Fruit fly (Drosophila melanogaster) whole organism, embryonic: ENCODE results near the gene CG15547.

Experiments
- CG10274 ChIP-seq: fragments of 200-800 bp; sonication (Bioruptor generic); optimal IDR thresholded peaks from 3 replicates; lab custom pipeline; 2017; ENCODE audit warnings: missing biosample characterization, mild to moderate bottlenecking, missing genetic modification characterization
- CG10431 ChIP-seq: fragments of 200-800 bp; sonication (Bioruptor generic); optimal IDR thresholded peaks from 3 replicates; lab custom pipeline; 2018; ENCODE audit warnings: missing biosample characterization, mild to moderate bottlenecking, missing genetic modification characterization
- CG10565 ChIP-seq: fragments of 200-800 bp; sonication (Bioruptor generic); optimal IDR thresholded peaks from 3 replicates; lab custom pipeline; 2016; ENCODE audit warnings: missing biosample characterization, mild to moderate bottlenecking, missing genetic modification characterization
- CG11560 ChIP-seq: fragments of 200-800 bp; sonication (Bioruptor generic); IDR thresholded peaks from 3 replicates; pipeline ENCODE4 v1.3.6; 2022; ENCODE audit warnings: missing biosample characterization, missing genetic modification characterization
- CG12071 ChIP-seq: fragments of 200-800 bp; sonication (Bioruptor generic); optimal IDR thresholded peaks from 3 replicates; lab custom pipeline; 2018; ENCODE audit warnings: missing biosample characterization, mild to moderate bottlenecking, missing genetic modification characterization
- CG12942 ChIP-seq: fragments of 200-800 bp; sonication (Bioruptor generic); optimal IDR thresholded peaks from 3 replicates; lab custom pipeline; 2016; ENCODE audit warnings: missing biosample characterization, missing genetic modification characterization
- CG1602 ChIP-seq: fragments of 200-800 bp; sonication (Bioruptor generic); optimal IDR thresholded peaks from 3 replicates; lab custom pipeline; 2016; ENCODE audit warnings: missing biosample characterization, missing genetic modification characterization
- CG17186 ChIP-seq: fragments of 200-800 bp; sonication (Bioruptor generic); optimal IDR thresholded peaks from 3 replicates; lab custom pipeline; 2017; ENCODE audit warnings: missing biosample characterization, missing genetic modification reagents, missing genetic modification characterization
- CG2120 ChIP-seq: fragments of 200-800 bp; sonication (Bioruptor generic); optimal IDR thresholded peaks from 3 replicates; lab custom pipeline; 2016; ENCODE audit warnings: missing biosample characterization, missing genetic modification characterization
- CG2889 ChIP-seq: fragments of 200-800 bp; sonication (Bioruptor generic); IDR thresholded peaks from 3 replicates; pipeline ENCODE4 v1.3.6; 2022; ENCODE audit warnings: missing biosample characterization, missing genetic modification characterization
- CG3281 ChIP-seq: fragments of 200-800 bp; sonication (Bioruptor generic); optimal IDR thresholded peaks from 3 replicates; lab custom pipeline; 2017; ENCODE audit warnings: missing biosample characterization, mild to moderate bottlenecking, missing genetic modification characterization
- CG42726 ChIP-seq: fragments of 200-800 bp; sonication (Bioruptor generic); IDR thresholded peaks from 2 replicates; pipeline ENCODE4 v1.3.6; 2022; ENCODE audit warnings: missing biosample characterization, missing genetic modification characterization; ENCODE audit not compliant: partially characterized antibody
- CG4730 ChIP-seq: fragments of 200-800 bp; sonication (Bioruptor generic); IDR thresholded peaks from 2 replicates; pipeline ENCODE4 v1.3.6; 2022; ENCODE audit warnings: missing biosample characterization, missing genetic modification characterization
- CG6791 ChIP-seq: fragments of 200-800 bp; sonication (Bioruptor generic); IDR thresholded peaks from 3 replicates; pipeline ENCODE4 v1.3.6; 2022; ENCODE audit warnings: missing biosample characterization, missing genetic modification characterization; ENCODE audit not compliant: partially characterized antibody
- CG6813 ChIP-seq: fragments of 200-800 bp; sonication (Bioruptor generic); optimal IDR thresholded peaks from 2 replicates; lab custom pipeline; 2017; ENCODE audit warnings: missing biosample characterization, missing genetic modification characterization, mild to moderate bottlenecking, moderate library complexity, missing genetic modification reagents
- CG7745 ChIP-seq: fragments of 200-800 bp; sonication (Bioruptor generic); optimal IDR thresholded peaks from 2 replicates; lab custom pipeline; 2018; ENCODE audit warnings: missing biosample characterization, mild to moderate bottlenecking, missing genetic modification characterization, moderate library complexity
- CG8478 ChIP-seq: fragments of >200 bp; optimal IDR thresholded peaks from 2 replicates; lab custom pipeline; 2018
- CG8765 ChIP-seq: fragments of 200-800 bp; sonication (Bioruptor generic); IDR thresholded peaks from 2 replicates; pipeline ENCODE4 v1.3.6; 2022; ENCODE audit warnings: missing biosample characterization, missing genetic modification characterization
- CG9437 ChIP-seq: fragments of 200-800 bp; sonication (Bioruptor generic); optimal IDR thresholded peaks from 2 replicates; lab custom pipeline; 2018; ENCODE audit warnings: missing biosample characterization, mild to moderate bottlenecking, missing genetic modification characterization
- Doc2 ChIP-seq: fragments of 200-800 bp; sonication (Bioruptor generic); IDR thresholded peaks from 2 replicates; pipeline ENCODE4 v1.3.6; 2022; ENCODE audit warnings: missing biosample characterization, missing genetic modification characterization
- Eip74EF ChIP-seq, 2 experiments: fragments of 200-800 bp in 1 of 2; fragments of >200 bp in 1 of 2; sonication (Bioruptor generic) in 1 of 2; optimal IDR thresholded peaks; 2 replicates each; lab custom pipeline; 2017 to 2019; ENCODE audit warnings: missing biosample characterization in 2 of 2, missing genetic modification characterization in 2 of 2, mild to moderate bottlenecking in 1 of 2, moderate library complexity in 1 of 2
- Fer1 ChIP-seq: fragments of 200-800 bp; sonication (Bioruptor generic); optimal IDR thresholded peaks from 2 replicates; lab custom pipeline; 2017; ENCODE audit warnings: missing biosample characterization, mild to moderate bottlenecking, missing genetic modification characterization
- Gug ChIP-seq: fragments of 200-800 bp; sonication (Bioruptor generic); IDR thresholded peaks from 4 replicates; pipeline ENCODE4 v1.3.6; 2022; ENCODE audit warnings: missing biosample characterization, missing genetic modification characterization
- HHEX ChIP-seq: fragments of 200-800 bp; sonication (Bioruptor generic); optimal IDR thresholded peaks from 3 replicates; lab custom pipeline; 2017; ENCODE audit warnings: missing biosample characterization, mild to moderate bottlenecking, missing genetic modification characterization, missing genetic modification reagents
- Kr ChIP-seq: fragments of 200-800 bp; sonication (Bioruptor generic); optimal IDR thresholded peaks from 2 replicates; lab custom pipeline; 2017; ENCODE audit warnings: missing biosample characterization, mild to moderate bottlenecking, missing genetic modification characterization
- Opbp ChIP-seq: fragments of 200-800 bp; sonication (Bioruptor generic); IDR thresholded peaks from 3 replicates; pipeline ENCODE4 v1.3.6; 2022; ENCODE audit warnings: missing biosample characterization, missing genetic modification characterization; ENCODE audit not compliant: partially characterized antibody
- Poxn ChIP-seq: fragments of 200-800 bp; sonication (Bioruptor generic); IDR thresholded peaks from 2 replicates; pipeline ENCODE4 v1.3.6; 2022; ENCODE audit warnings: missing biosample characterization, missing genetic modification characterization
- Ptx1 ChIP-seq: fragments of 200-800 bp; sonication (Bioruptor generic); IDR thresholded peaks from 2 replicates; pipeline ENCODE4 v1.3.6; 2022; ENCODE audit warnings: missing biosample characterization, missing genetic modification characterization
- Side ChIP-seq: fragments of 200-800 bp; sonication (Bioruptor generic); optimal IDR thresholded peaks from 2 replicates; lab custom pipeline; 2016; ENCODE audit warnings: missing biosample characterization, missing genetic modification characterization
- Spps ChIP-seq: fragments of 200-800 bp; sonication (Bioruptor generic); optimal IDR thresholded peaks from 2 replicates; lab custom pipeline; 2018; ENCODE audit warnings: missing biosample characterization, mild to moderate bottlenecking, missing genetic modification characterization
- Stat92E ChIP-seq, 3 experiments: fragments of >200 bp in 2 of 3; fragments of 200-800 bp in 1 of 3; sonication (Bioruptor generic) in 1 of 3; optimal IDR thresholded peaks; 2 replicates each; lab custom pipeline; 2017 to 2019; ENCODE audit warnings: missing biosample characterization in 3 of 3, missing genetic modification characterization in 3 of 3, mild to moderate bottlenecking in 1 of 3, moderate library complexity in 1 of 3
- TFAM ChIP-seq: fragments of 200-800 bp; sonication (Bioruptor generic); optimal IDR thresholded peaks from 2 replicates; lab custom pipeline; 2017; ENCODE audit warnings: missing biosample characterization, missing genetic modification characterization, inconsistent platforms
- Xrp1 ChIP-seq: fragments of 200-800 bp; sonication (Bioruptor generic); IDR thresholded peaks from 2 replicates; pipeline ENCODE4 v1.3.6; 2022; ENCODE audit warnings: missing biosample characterization, missing genetic modification characterization
- amos ChIP-seq: fragments of 200-800 bp; sonication (Bioruptor generic); IDR thresholded peaks from 2 replicates; pipeline ENCODE4 v1.3.6; 2022; ENCODE audit warnings: missing biosample characterization, missing genetic modification characterization; ENCODE audit not compliant: partially characterized antibody
- chm ChIP-seq: fragments of 200-800 bp; sonication (Bioruptor generic); IDR thresholded peaks from 2 replicates; pipeline ENCODE4 v1.3.6; 2022; ENCODE audit warnings: missing biosample characterization, missing genetic modification characterization
- croc ChIP-seq: fragments of 200-800 bp; sonication (Bioruptor generic); conservative IDR thresholded peaks from 3 replicates; pipeline ENCODE4 v1.3.6; 2022; ENCODE audit warnings: missing biosample characterization, missing genetic modification characterization
- dan ChIP-seq: fragments of 200-800 bp; sonication (Bioruptor generic); IDR thresholded peaks from 2 replicates; pipeline ENCODE4 v1.3.6; 2022; ENCODE audit warnings: missing biosample characterization, missing genetic modification characterization
- eyg ChIP-seq: fragments of 200-800 bp; sonication (Bioruptor generic); optimal IDR thresholded peaks from 3 replicates; lab custom pipeline; 2016; ENCODE audit warnings: missing biosample characterization, missing genetic modification characterization
- fd64A ChIP-seq: fragments of 200-800 bp; sonication (Bioruptor generic); optimal IDR thresholded peaks from 3 replicates; lab custom pipeline; 2018; ENCODE audit warnings: missing biosample characterization, mild to moderate bottlenecking, missing genetic modification characterization
- hth ChIP-seq: fragments of >200 bp; optimal IDR thresholded peaks from 2 replicates; lab custom pipeline; 2017; ENCODE audit warnings: inconsistent platforms
- nerfin-2 ChIP-seq: fragments of 200-800 bp; sonication (Bioruptor generic); IDR thresholded peaks from 2 replicates; pipeline ENCODE4 v1.3.6; 2022; ENCODE audit warnings: missing biosample characterization, missing genetic modification characterization; ENCODE audit not compliant: partially characterized antibody
- nom ChIP-seq: fragments of 200-800 bp; sonication (Bioruptor generic); optimal IDR thresholded peaks from 2 replicates; lab custom pipeline; 2017; ENCODE audit warnings: missing biosample characterization, missing genetic modification characterization, mild to moderate bottlenecking, moderate library complexity, missing genetic modification reagents
- onecut ChIP-seq: fragments of 200-800 bp; sonication (Bioruptor generic); IDR thresholded peaks from 2 replicates; pipeline ENCODE4 v1.3.6; 2022; ENCODE audit warnings: missing biosample characterization, missing genetic modification characterization
- pita ChIP-seq: fragments of 200-800 bp; sonication (Bioruptor generic); optimal IDR thresholded peaks from 2 replicates; lab custom pipeline; 2017; ENCODE audit warnings: missing biosample characterization, mild to moderate bottlenecking, missing genetic modification characterization
- sd ChIP-seq: fragments of 200-800 bp; sonication (Bioruptor generic); optimal IDR thresholded peaks from 3 replicates; lab custom pipeline; 2018; ENCODE audit warnings: missing biosample characterization, mild to moderate bottlenecking, missing genetic modification characterization, moderate library complexity
- sens-2 ChIP-seq: fragments of 200-800 bp; sonication (Bioruptor generic); IDR thresholded peaks from 2 replicates; pipeline ENCODE4 v1.3.6; 2022; ENCODE audit warnings: missing biosample characterization, missing genetic modification characterization
- so ChIP-seq: fragments of 200-800 bp; sonication (Bioruptor generic); IDR thresholded peaks from 3 replicates; pipeline ENCODE4 v1.3.6; 2022; ENCODE audit warnings: missing biosample characterization, missing genetic modification characterization
- sob ChIP-seq: fragments of 200-800 bp; sonication (Bioruptor generic); IDR thresholded peaks from 2 replicates; pipeline ENCODE4 v1.3.6; 2022; ENCODE audit warnings: missing biosample characterization, missing genetic modification characterization
- ssp ChIP-seq: fragments of 200-800 bp; sonication (Bioruptor generic); IDR thresholded peaks from 2 replicates; pipeline ENCODE4 v1.3.6; 2022; ENCODE audit warnings: missing biosample characterization, missing genetic modification characterization
- vnd ChIP-seq: fragments of 200-800 bp; sonication (Bioruptor generic); IDR thresholded peaks from 3 replicates; pipeline ENCODE4 v1.3.6; 2022; ENCODE audit warnings: missing biosample characterization, missing genetic modification characterization; ENCODE audit not compliant: partially characterized antibody
- zfh2 ChIP-seq: fragments of 200-800 bp; sonication (Bioruptor generic); optimal IDR thresholded peaks from 2 replicates; lab custom pipeline; 2016; ENCODE audit warnings: missing biosample characterization, missing genetic modification characterization

CG15547 gene

DNA sequence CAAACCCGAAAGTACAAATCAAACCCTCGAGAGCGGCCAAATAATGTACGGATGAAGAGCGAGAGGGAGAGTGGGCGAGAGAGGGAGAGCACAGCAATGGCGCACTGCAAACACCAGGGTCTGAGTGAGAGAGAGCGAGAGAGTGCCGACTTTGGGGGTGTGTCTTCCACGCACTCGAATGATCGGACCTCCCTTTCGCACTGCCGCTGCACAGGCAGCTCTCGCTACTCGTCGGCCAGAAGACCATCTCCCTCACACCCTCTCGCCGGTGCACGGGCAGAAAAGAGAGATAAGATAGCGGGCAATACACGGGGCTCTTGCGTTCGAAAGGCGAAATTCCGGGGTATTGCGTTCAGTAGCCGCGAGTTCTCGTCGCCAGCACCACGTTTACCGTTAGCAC lies 29.1 kb upstream of the CG15547 start, which contains the start of gene Ptx1 (continued):
- TF ChIP-seq eyg (GFP tag; lab: Kevin White, UChicago) (no peak), CG10565 (GFP tag; lab: Kevin White, UChicago) (no peak), croc (no peak), CG12942 (GFP tag; lab: Kevin White, UChicago) (no peak), CG1602 (GFP tag; lab: Kevin White, UChicago) (no peak), CG8765 (GFP tag; lab: Robert Waterston, UW) (no peak), Kr (GFP tag; lab: Kevin White, UChicago) (no peak), pita (GFP tag; lab: Kevin White, UChicago) (no peak), sob (GFP tag; lab: Robert Waterston, UW) (0 out of 2 replicates have a peak, but pooled peaks have one; percentile 26), CG3281 (GFP tag; lab: Kevin White, UChicago) (no peak), nerfin-2 (GFP tag; lab: Robert Waterston, UW) (peak; percentile 50; the same call in 1 of the 2 replicates), onecut (no peak), so (GFP tag; lab: Robert Waterston, UW) (no peak), Opbp (GFP tag; lab: Robert Waterston, UW) (peak; percentile 62; the same call in 2 of the 3 replicates), HHEX (GFP tag; lab: Kevin White, UChicago) (no peak), CG11560 (tag; lab: Robert Waterston, UW) (no peak), CG4730 (GFP tag; lab: Robert Waterston, UW) (no peak), CG6813 (GFP tag; lab: Kevin White, UChicago) (no peak), Fer1 (GFP tag; lab: Kevin White, UChicago) (peak; percentile 46), CG6791 (GFP tag; lab: Robert Waterston, UW) (peak; percentile 63; the same call in 2 of the 3 replicates), CG10274 (GFP tag; lab: Kevin White, UChicago) (no peak), zfh2 (GFP tag; lab: Kevin White, UChicago) (no peak), sens-2 (GFP tag; lab: Robert Waterston, UW) (no peak), CG2120 (GFP tag; lab: Kevin White, UChicago) (no peak), Stat92E (GFP tag; optimal IDR thresholded peaks at IDR 0.05; lab: Kevin White, UChicago) (peak in 1 of 3 experiments; percentile 47), Side (GFP tag; lab: Kevin White, UChicago) (peak; percentile 20), Ptx1 (GFP tag; lab: Robert Waterston, UW) (peak; percentile 52), sd (tag; lab: Kevin White, UChicago) (peak; percentile 88), nom (GFP tag; lab: Kevin White, UChicago) (no peak), Poxn (GFP tag; lab: Robert Waterston, UW) (no peak), CG9437 (GFP tag; lab: Kevin White, UChicago) (no peak), Xrp1 (no peak; the same call in 1 of the 2 replicates), hth (lab: Kevin White, UChicago) (no peak), Spps (tag; lab: Kevin White, UChicago) (no peak), amos (peak; percentile 40; the same call in 1 of the 2 replicates), CG12071 (GFP tag; lab: Kevin White, UChicago) (peak; percentile 34), vnd (GFP tag; lab: Robert Waterston, UW) (peak; percentile 68), CG17186 (no peak), Gug (GFP tag; lab: Robert Waterston, UW) (no peak), CG8478 (lab: Kevin White, UChicago) (peak; percentile 99), CG42726 (peak; percentile 76), dan (GFP tag; lab: Robert Waterston, UW) (no peak), CG10431 (no peak), TFAM (no peak), CG7745 (tag; lab: Kevin White, UChicago) (no peak), CG2889 (GFP tag; lab: Robert Waterston, UW) (no peak), fd64A (GFP tag; lab: Kevin White, UChicago) (no peak), Eip74EF (GFP tag; optimal IDR thresholded peaks at IDR 0.05; lab: Kevin White, UChicago) (no peak), ssp (no peak), Doc2 (no peak), chm (GFP tag; lab: Robert Waterston, UW) (0 out of 2 replicates have a peak, but pooled peaks have one; percentile 37)
